Fruit fly (Drosophila melanogaster) whole organism, embryonic: ENCODE measurements around the gene Toll-4.

Source experiments
- Awh ChIP-seq: fragments of 200-800 bp; sonication (Bioruptor generic); IDR thresholded peaks from 2 replicates; pipeline ENCODE4, ENCODE4 v1.3.6; 2022; ENCODE audit warnings: missing biosample characterization, missing genetic modification characterization
- CG15073 ChIP-seq: fragments of 200-800 bp; sonication (Bioruptor generic); optimal IDR thresholded peaks from 2 replicates; lab custom pipeline; 2016; ENCODE audit warnings: missing biosample characterization, missing genetic modification characterization
- CG17186 ChIP-seq: fragments of 200-800 bp; sonication (Bioruptor generic); optimal IDR thresholded peaks from 3 replicates; lab custom pipeline; 2017; ENCODE audit warnings: missing biosample characterization, missing genetic modification reagents, missing genetic modification characterization
- CG43689 ChIP-seq: fragments of 200-800 bp; sonication (Bioruptor generic); IDR thresholded peaks from 2 replicates; pipeline ENCODE4 v1.3.6; 2022; ENCODE audit warnings: missing biosample characterization, missing genetic modification characterization
- Fer2 ChIP-seq: fragments of 200-800 bp; sonication (Bioruptor generic); optimal IDR thresholded peaks from 2 replicates; lab custom pipeline; 2018; ENCODE audit warnings: missing biosample characterization, mild to moderate bottlenecking, missing genetic modification characterization, moderate library complexity
- pb ChIP-seq: fragments of 200-800 bp; sonication (Bioruptor generic); optimal IDR thresholded peaks from 3 replicates; lab custom pipeline; 2016; ENCODE audit warnings: missing biosample characterization, missing genetic modification characterization
- run ChIP-seq: fragments of 200-800 bp; sonication (Bioruptor generic); optimal IDR thresholded peaks from 3 replicates; lab custom pipeline; 2018; ENCODE audit warnings: missing biosample characterization, mild to moderate bottlenecking, missing genetic modification characterization
- so ChIP-seq: fragments of 200-800 bp; sonication (Bioruptor generic); IDR thresholded peaks from 3 replicates; pipeline ENCODE4 v1.3.6; 2022; ENCODE audit warnings: missing biosample characterization, missing genetic modification characterization

Gene Toll-4

dm6 chr2L:9136712-9137111 lies 52.8 kb downstream of the Toll-4 start (continued):
- no peak for TF ChIP-seq so (GFP tag; lab: Robert Waterston, UW)
- no peak for TF ChIP-seq CG43689 (GFP tag; lab: Robert Waterston, UW)
- peak; percentile 10 for TF ChIP-seq run (tag; lab: Kevin White, UChicago)
- no peak for TF ChIP-seq Fer2
- no peak for TF ChIP-seq CG17186
- peak; percentile 75 for TF ChIP-seq Awh (GFP tag; lab: Robert Waterston, UW)
- no peak for TF ChIP-seq pb (GFP tag; lab: Kevin White, UChicago)
- no peak for TF ChIP-seq CG15073 (GFP tag; lab: Kevin White, UChicago)
